Worm (Caenorhabditis elegans) whole organism, early embryonic: Measurements from ENCODE around the gene srw-57.

ENCODE experiments used
- F13C5.2 ChIP-seq: sonication (generic microtip); optimal IDR thresholded peaks from 2 replicates; lab custom pipeline; 2017; ENCODE audit warnings: mild to moderate bottlenecking, missing genetic modification characterization, inconsistent platforms, missing compliant biosample characterization
- ama-1 ChIP-seq: fragments of 150-350 bp; optimal IDR thresholded peaks from 2 replicates; lab custom pipeline; 2014
- ceh-36 ChIP-seq: sonication (generic microtip); optimal IDR thresholded peaks from 2 replicates; lab custom pipeline; 2016; ENCODE audit warnings: missing genetic modification characterization, inconsistent platforms, missing compliant biosample characterization
- flt-1 ChIP-seq: fragments of 200-800 bp; sonication (Bioruptor generic); IDR thresholded peaks from 2 replicates; pipeline ENCODE4 v1.3.6; 2022; ENCODE audit warnings: missing genetic modification characterization, missing compliant biosample characterization
- pes-1 ChIP-seq: fragments of 200-800 bp; sonication (Bioruptor generic); IDR thresholded peaks from 2 replicates; pipeline ENCODE4 v1.3.6; 2022; ENCODE audit warnings: missing genetic modification reagents, missing genetic modification characterization, missing compliant biosample characterization
- sea-1 ChIP-seq: fragments of 200-800 bp; sonication (Bioruptor generic); conservative IDR thresholded peaks from 2 replicates; pipeline ENCODE4 v1.3.6; 2022; ENCODE audit warnings: missing genetic modification characterization, missing compliant biosample characterization

- TF ChIP-seq ceh-36 (tag; lab: Kevin White, UChicago) (no peak), flt-1 (GFP tag; lab: Robert Waterston, UW) (no peak), pes-1 (GFP tag; lab: Robert Waterston, UW) (no peak), F13C5.2 (no peak), ama-1 (lab: Kevin White, UChicago) (no peak), sea-1 (no peak)
Observed at ce11 chrV:15928325-15928724, 26.5 kb downstream of the srw-57 start, which contains the start of gene pzf-1.
